Worm (Caenorhabditis elegans): ENCODE measurements around the gene snb-1.

Gene snb-1

ce11 chrV:6645810-6646209 lies 10.5 kb downstream of the snb-1 start:
- TF ChIP-seq ceh-43 (GFP tag; optimal IDR thresholded peaks at IDR 0.05) (no peak), elt-1 (tag; optimal IDR thresholded peaks at IDR 0.05; ENCODE audit: borderline replicate concordance, insufficient read depth) (no peak), M03D4.4 (tag; optimal IDR thresholded peaks at IDR 0.05) (no peak), blmp-1 (tag; optimal IDR thresholded peaks at IDR 0.05) (no peak), snpc-4 (tag; optimal IDR thresholded peaks at IDR 0.05) (no peak), unc-120 (tag; optimal IDR thresholded peaks at IDR 0.05; ENCODE audit: poor library complexity, severe bottlenecking) (no peak), sptf-1 (tag; optimal IDR thresholded peaks at IDR 0.05) (no peak), nhr-2 (tag; optimal IDR thresholded peaks at IDR 0.05) (no peak), ces-1 (GFP tag; optimal IDR thresholded peaks at IDR 0.05) (no peak), flh-1 (GFP tag; optimal IDR thresholded peaks at IDR 0.05) (no peak), unc-62 (GFP tag; optimal IDR thresholded peaks at IDR 0.05) (no peak), lin-13 (tag; optimal IDR thresholded peaks at IDR 0.05) (no peak), zip-8 (tag; optimal IDR thresholded peaks at IDR 0.05) (no peak), nhr-237 (tag; optimal IDR thresholded peaks at IDR 0.05) (no peak), unc-39 (tag; optimal IDR thresholded peaks at IDR 0.05) (no peak), ztf-11 (tag; optimal IDR thresholded peaks at IDR 0.05) (no peak), ham-2 (GFP tag; optimal IDR thresholded peaks at IDR 0.05) (no peak), hlh-1 (tag; optimal IDR thresholded peaks at IDR 0.05) (no peak)

- no peak for TF ChIP-seq elt-3 (tag; optimal IDR thresholded peaks at IDR 0.05)
- no peak for TF ChIP-seq ham-2 (GFP tag; optimal IDR thresholded peaks at IDR 0.05)
- no peak for TF ChIP-seq ztf-11 (tag; optimal IDR thresholded peaks at IDR 0.05)
- TF ChIP-seq zip-8 (tag; optimal IDR thresholded peaks at IDR 0.05) = no peak
- TF ChIP-seq lsy-2 (tag; optimal IDR thresholded peaks at IDR 0.05) = no peak
- TF ChIP-seq blmp-1 (tag; optimal IDR thresholded peaks at IDR 0.05) = no peak
- no peak for TF ChIP-seq ces-1 (GFP tag; optimal IDR thresholded peaks at IDR 0.05)
- TF ChIP-seq mls-2 (tag; optimal IDR thresholded peaks at IDR 0.05) = no peak
- TF ChIP-seq mab-5 (tag; optimal IDR thresholded peaks at IDR 0.05) = no peak
- no peak for TF ChIP-seq nhr-28 (tag; optimal IDR thresholded peaks at IDR 0.05)
- no peak for TF ChIP-seq hlh-1 (tag; optimal IDR thresholded peaks at IDR 0.05)
- no peak for TF ChIP-seq lin-32 (GFP tag; optimal IDR thresholded peaks at IDR 0.05)
- no peak for TF ChIP-seq pha-4 (tag; optimal IDR thresholded peaks at IDR 0.05)
- TF ChIP-seq tbx-8 (GFP tag; optimal IDR thresholded peaks at IDR 0.05) = no peak
- no peak for TF ChIP-seq bed-3 (GFP tag; optimal IDR thresholded peaks at IDR 0.05)
These were observed 23.4 kb downstream of the snb-1 start, which contains the start of gene scd-2 for ce11 chrV:6632925-6633324. Gene scd-2 (plus strand): TSS chrV:6633225.

ce11 chrV:6631866-6632265 lies 24.4 kb downstream of the snb-1 start:
- TF ChIP-seq M03D4.4 (tag; optimal IDR thresholded peaks at IDR 0.05) (no peak), mab-5 (tag; optimal IDR thresholded peaks at IDR 0.05) (no peak), hlh-1 (tag; optimal IDR thresholded peaks at IDR 0.05) (no peak), snpc-4 (tag; optimal IDR thresholded peaks at IDR 0.05) (no peak), ceh-43 (GFP tag; optimal IDR thresholded peaks at IDR 0.05) (no peak), unc-120 (tag; optimal IDR thresholded peaks at IDR 0.05; ENCODE audit: poor library complexity, severe bottlenecking) (no peak), ces-1 (GFP tag; optimal IDR thresholded peaks at IDR 0.05) (no peak), bed-3 (GFP tag; optimal IDR thresholded peaks at IDR 0.05) (no peak), lin-32 (GFP tag; optimal IDR thresholded peaks at IDR 0.05) (no peak), nhr-12 (tag; optimal IDR thresholded peaks at IDR 0.05) (no peak), blmp-1 (tag; optimal IDR thresholded peaks at IDR 0.05) (no peak), nhr-237 (tag; optimal IDR thresholded peaks at IDR 0.05) (no peak), nhr-28 (tag; optimal IDR thresholded peaks at IDR 0.05) (no peak), mls-2 (tag; optimal IDR thresholded peaks at IDR 0.05) (no peak), lin-13 (tag; optimal IDR thresholded peaks at IDR 0.05) (no peak), pha-4 (tag; optimal IDR thresholded peaks at IDR 0.05) (no peak), sptf-1 (tag; optimal IDR thresholded peaks at IDR 0.05) (no peak), sem-2 (GFP tag; optimal IDR thresholded peaks at IDR 0.05) (no peak), elt-3 (tag; optimal IDR thresholded peaks at IDR 0.05) (no peak)

ce11 chrV:6630769-6631168 lies 25.5 kb downstream of the snb-1 start:
- no peak for TF ChIP-seq blmp-1 (tag; optimal IDR thresholded peaks at IDR 0.05)
- TF ChIP-seq elt-1 (tag; optimal IDR thresholded peaks at IDR 0.05; ENCODE audit: borderline replicate concordance, insufficient read depth) = no peak
- no peak for TF ChIP-seq bed-3 (GFP tag; optimal IDR thresholded peaks at IDR 0.05)
- TF ChIP-seq M03D4.4 (tag; optimal IDR thresholded peaks at IDR 0.05) = no peak
- no peak for TF ChIP-seq zip-8 (tag; optimal IDR thresholded peaks at IDR 0.05)
- no peak for TF ChIP-seq cnd-1 (tag; optimal IDR thresholded peaks at IDR 0.05)

- TF ChIP-seq elt-3 (tag; optimal IDR thresholded peaks at IDR 0.05) = no peak
- TF ChIP-seq tbx-8 (GFP tag; optimal IDR thresholded peaks at IDR 0.05) = no peak
- TF ChIP-seq unc-39 (tag; optimal IDR thresholded peaks at IDR 0.05) = no peak
- TF ChIP-seq lsy-2 (tag; optimal IDR thresholded peaks at IDR 0.05) = no peak
- no peak for TF ChIP-seq M03D4.4 (tag; optimal IDR thresholded peaks at IDR 0.05)
- TF ChIP-seq sem-2 (GFP tag; optimal IDR thresholded peaks at IDR 0.05) = no peak
- TF ChIP-seq nhr-28 (tag; optimal IDR thresholded peaks at IDR 0.05) = no peak
- TF ChIP-seq lin-32 (GFP tag; optimal IDR thresholded peaks at IDR 0.05) = no peak
- TF ChIP-seq drap-1 (GFP tag; optimal IDR thresholded peaks at IDR 0.05) = no peak
These were observed 30.1 kb downstream of the snb-1 start, which contains the start of gene ppt-1 for ce11 chrV:6626244-6626643. Gene ppt-1 (minus strand): TSS chrV:6626344.

All from whole organism, mixed stage, embryonic.